Worm (Caenorhabditis elegans) whole organism, mixed stage, embryonic: ENCODE measurements around the gene aco-2.

Experiments used
- bed-3 ChIP-seq: fragments of 200-800 bp; sonication (Bioruptor generic); optimal IDR thresholded peaks from 3 replicates; lab custom pipeline; 2018; ENCODE audit warnings: mild to moderate bottlenecking, missing genetic modification characterization, moderate library complexity, missing compliant biosample characterization
- blmp-1 ChIP-seq: fragments of 150-350 bp; optimal IDR thresholded peaks from 2 replicates; lab custom pipeline; 2014; ENCODE audit warnings: missing biosample characterization, missing genetic modification characterization
- ceh-43 ChIP-seq: fragments of 200-800 bp; sonication (Bioruptor generic); optimal IDR thresholded peaks from 2 replicates; lab custom pipeline; 2018; ENCODE audit warnings: mild to moderate bottlenecking, missing genetic modification characterization, moderate library complexity, missing compliant biosample characterization
- ceh-83 ChIP-seq: fragments of 200-800 bp; sonication (Bioruptor generic); optimal IDR thresholded peaks from 2 replicates; lab custom pipeline; 2018; ENCODE audit warnings: mild to moderate bottlenecking, missing genetic modification characterization, missing compliant biosample characterization
- cnd-1 ChIP-seq: fragments of 200-800 bp; sonication (Bioruptor generic); optimal IDR thresholded peaks from 2 replicates; lab custom pipeline; 2018; ENCODE audit warnings: mild to moderate bottlenecking, missing genetic modification characterization, missing compliant biosample characterization
- drap-1 ChIP-seq: fragments of 200-800 bp; sonication (Bioruptor generic); optimal IDR thresholded peaks from 3 replicates; lab custom pipeline; 2018; ENCODE audit warnings: mild to moderate bottlenecking, missing genetic modification characterization, missing compliant biosample characterization
- elt-1 ChIP-seq: sonication (generic microtip); optimal IDR thresholded peaks from 2 replicates; lab custom pipeline; 2017; ENCODE audit warnings: missing genetic modification characterization, mild to moderate bottlenecking, missing compliant biosample characterization, antibody characterized with exemption, moderate library complexity, borderline replicate concordance; ENCODE audit not compliant: insufficient read depth
- elt-3 ChIP-seq: fragments of 150-350 bp; optimal IDR thresholded peaks from 2 replicates; lab custom pipeline; 2014; ENCODE audit warnings: missing biosample characterization, missing genetic modification characterization
- flh-1 ChIP-seq: fragments of 200-800 bp; sonication (Bioruptor generic); optimal IDR thresholded peaks from 2 replicates; lab custom pipeline; 2018; ENCODE audit warnings: mild to moderate bottlenecking, missing genetic modification characterization, moderate library complexity, missing compliant biosample characterization
- ham-2 ChIP-seq: fragments of 200-800 bp; sonication (Bioruptor generic); optimal IDR thresholded peaks from 2 replicates; lab custom pipeline; 2018; ENCODE audit warnings: mild to moderate bottlenecking, missing genetic modification characterization, missing compliant biosample characterization
- hlh-1 ChIP-seq: fragments of 150-350 bp; optimal IDR thresholded peaks from 2 replicates; lab custom pipeline; 2014; ENCODE audit warnings: missing biosample characterization, missing genetic modification reagents, missing genetic modification characterization
- lin-32 ChIP-seq: fragments of 200-800 bp; sonication (Bioruptor generic); optimal IDR thresholded peaks from 2 replicates; lab custom pipeline; 2018; ENCODE audit warnings: mild to moderate bottlenecking, missing genetic modification characterization, missing compliant biosample characterization
- lsy-2 ChIP-seq: fragments of 150-350 bp; optimal IDR thresholded peaks from 2 replicates; lab custom pipeline; 2014; ENCODE audit warnings: missing biosample characterization, missing genetic modification characterization
- mab-5 ChIP-seq: fragments of 150-350 bp; optimal IDR thresholded peaks from 2 replicates; lab custom pipeline; 2014; ENCODE audit warnings: missing biosample characterization, missing genetic modification characterization
- mep-1 ChIP-seq: fragments of 150-350 bp; optimal IDR thresholded peaks from 2 replicates; lab custom pipeline; 2017; ENCODE audit warnings: missing biosample characterization, missing genetic modification reagents, missing genetic modification characterization, inconsistent platforms
- mls-2 ChIP-seq: sonication (generic microtip); optimal IDR thresholded peaks from 2 replicates; lab custom pipeline; 2016; ENCODE audit warnings: mild to moderate bottlenecking, missing genetic modification characterization, moderate library complexity, missing compliant biosample characterization
- nhr-12 ChIP-seq: fragments of 150-350 bp; optimal IDR thresholded peaks from 2 replicates; lab custom pipeline; 2014; ENCODE audit warnings: missing biosample characterization, missing genetic modification characterization
- nhr-2 ChIP-seq: fragments of 150-350 bp; optimal IDR thresholded peaks from 2 replicates; lab custom pipeline; 2014; ENCODE audit warnings: missing biosample characterization, missing genetic modification characterization
- nhr-237 ChIP-seq: fragments of 150-350 bp; optimal IDR thresholded peaks from 2 replicates; lab custom pipeline; 2014; ENCODE audit warnings: missing biosample characterization, missing genetic modification characterization
- nhr-28 ChIP-seq: fragments of 150-350 bp; optimal IDR thresholded peaks from 2 replicates; lab custom pipeline; 2014; ENCODE audit warnings: missing biosample characterization, missing genetic modification characterization
- nhr-76 ChIP-seq: sonication (generic microtip); optimal IDR thresholded peaks from 2 replicates; lab custom pipeline; 2017; ENCODE audit warnings: missing biosample characterization, missing genetic modification characterization
- pha-4 ChIP-seq: fragments of 150-350 bp; optimal IDR thresholded peaks from 2 replicates; lab custom pipeline; 2018; ENCODE audit warnings: missing biosample characterization, missing genetic modification reagents, missing genetic modification characterization
- snpc-4 ChIP-seq: fragments of 150-350 bp; optimal IDR thresholded peaks from 2 replicates; lab custom pipeline; 2014; ENCODE audit warnings: missing biosample characterization, missing genetic modification characterization
- sptf-1 ChIP-seq: sonication (generic microtip); optimal IDR thresholded peaks from 2 replicates; lab custom pipeline; 2017; ENCODE audit warnings: mild to moderate bottlenecking, missing genetic modification characterization, moderate library complexity, missing compliant biosample characterization
- tbx-8 ChIP-seq: fragments of 200-800 bp; sonication (Bioruptor generic); optimal IDR thresholded peaks from 2 replicates; lab custom pipeline; 2018; ENCODE audit warnings: mild to moderate bottlenecking, missing genetic modification characterization, moderate library complexity, missing compliant biosample characterization
- unc-120 ChIP-seq: sonication (generic microtip); optimal IDR thresholded peaks from 2 replicates; lab custom pipeline; 2017; ENCODE audit warnings: missing genetic modification characterization, missing compliant biosample characterization; ENCODE audit not compliant: poor library complexity, severe bottlenecking
- unc-39 ChIP-seq: fragments of 150-350 bp; optimal IDR thresholded peaks from 2 replicates; lab custom pipeline; 2014; ENCODE audit warnings: missing biosample characterization, missing genetic modification characterization
- unc-62 ChIP-seq: fragments of 150-350 bp; optimal IDR thresholded peaks from 2 replicates; lab custom pipeline; 2014; ENCODE audit warnings: missing biosample characterization, missing genetic modification reagents, missing genetic modification characterization
- ztf-11 ChIP-seq: fragments of 150-350 bp; optimal IDR thresholded peaks from 2 replicates; lab custom pipeline; 2014; ENCODE audit warnings: missing biosample characterization, missing genetic modification characterization

aco-2 gene

ce11 chrIII:8004091-8004490 lies 30.6 kb downstream of the aco-2 start, which contains the start of gene C06G4.6:
TSS of gene C06G4.6 (plus strand) at chrIII:8004391.
- TF ChIP-seq hlh-1 (tag; lab: Kevin White, UChicago) = no peak
- TF ChIP-seq cnd-1 (tag; lab: Kevin White, UChicago) = no peak
- TF ChIP-seq tbx-8 (GFP tag; lab: Kevin White, UChicago) = no peak
- no peak for TF ChIP-seq blmp-1 (tag; lab: Kevin White, UChicago)

DNA sequence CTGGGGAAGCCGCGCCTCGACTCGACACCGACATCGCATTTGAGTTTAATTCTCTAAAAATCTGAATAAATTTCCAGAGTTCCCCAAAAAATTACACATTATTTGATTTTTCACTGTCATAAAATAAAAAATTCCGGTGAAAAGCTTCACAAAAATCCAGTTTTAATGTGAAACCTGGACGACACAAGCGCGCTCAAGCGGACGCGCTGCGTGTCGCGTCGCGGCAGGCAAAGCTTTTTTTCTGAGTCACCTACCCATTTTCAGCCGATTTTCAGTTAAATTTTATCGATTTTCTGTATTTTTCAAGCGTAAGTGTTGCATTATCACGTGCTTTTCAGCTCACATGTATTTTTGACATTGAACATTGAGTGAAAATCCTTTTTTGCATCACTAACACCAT lies 36.3 kb downstream of the aco-2 start, which contains the start of gene cit-1.1:
Gene cit-1.1 (minus strand): TSS at position 53 of the 400 bp plus-strand sequence.
- peak; percentile 25 for TF ChIP-seq mep-1 (tag; lab: Kevin White, UChicago)
- no peak for TF ChIP-seq nhr-2 (tag; lab: Kevin White, UChicago)
- peak; percentile 35 for TF ChIP-seq lsy-2 (tag; lab: Kevin White, UChicago)
- TF ChIP-seq, all 35 proteins: peak for 2

DNA sequence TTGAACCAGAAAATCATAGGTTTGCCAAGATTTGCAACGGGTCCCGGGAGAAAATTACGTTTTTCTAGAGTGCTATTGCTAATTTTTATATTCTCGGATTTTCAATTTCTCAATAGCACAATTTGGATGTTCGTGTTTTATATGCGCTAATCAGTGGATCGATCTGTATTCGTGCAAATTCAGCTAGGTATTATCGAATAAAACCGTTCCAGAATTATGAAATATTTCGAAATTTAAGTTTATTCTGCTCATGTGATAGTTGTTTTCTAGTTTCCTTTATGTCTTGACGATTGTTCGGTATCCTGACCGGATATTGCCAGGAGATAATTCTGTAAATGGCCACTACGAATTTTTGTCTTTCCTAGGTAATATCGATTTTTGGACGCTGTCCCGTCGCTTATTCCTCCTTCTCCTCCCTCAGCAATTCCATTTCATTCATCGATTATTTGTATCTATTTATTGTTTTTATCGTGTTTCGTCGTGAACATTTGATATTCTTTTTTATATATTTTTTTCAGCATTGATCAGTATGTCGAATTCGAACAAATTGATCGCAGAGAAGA lies 36.8 kb downstream of the aco-2 start, which contains the start of gene cit-1.2:
Gene cit-1.2 (plus strand): TSS at position 513 of the 563 bp plus-strand sequence.
- TF ChIP-seq unc-39 (tag; lab: Kevin White, UChicago) = no peak
- TF ChIP-seq unc-62 = no peak
- TF ChIP-seq nhr-2 (tag; lab: Kevin White, UChicago) = no peak
- no peak for TF ChIP-seq mab-5 (tag; lab: Kevin White, UChicago)
- no peak for TF ChIP-seq ceh-43 (GFP tag; lab: Kevin White, UChicago)
- no peak for TF ChIP-seq nhr-76 (tag; lab: Kevin White, UChicago)
- TF ChIP-seq mep-1 (tag; lab: Kevin White, UChicago) = no peak
- no peak for TF ChIP-seq nhr-12 (tag; lab: Kevin White, UChicago)
- no peak for TF ChIP-seq drap-1 (GFP tag; lab: Kevin White, UChicago)
- no peak for TF ChIP-seq lin-32 (GFP tag; lab: Kevin White, UChicago)
- TF ChIP-seq mls-2 = no peak
- no peak for TF ChIP-seq ham-2 (GFP tag; lab: Kevin White, UChicago)
- TF ChIP-seq nhr-28 (tag; lab: Kevin White, UChicago) = no peak
- TF ChIP-seq tbx-8 (GFP tag; lab: Kevin White, UChicago) = no peak
- no peak for TF ChIP-seq ztf-11 (tag; lab: Kevin White, UChicago)
- no peak for TF ChIP-seq blmp-1 (tag; lab: Kevin White, UChicago)
- TF ChIP-seq, all 35 proteins: peak for 0

DNA sequence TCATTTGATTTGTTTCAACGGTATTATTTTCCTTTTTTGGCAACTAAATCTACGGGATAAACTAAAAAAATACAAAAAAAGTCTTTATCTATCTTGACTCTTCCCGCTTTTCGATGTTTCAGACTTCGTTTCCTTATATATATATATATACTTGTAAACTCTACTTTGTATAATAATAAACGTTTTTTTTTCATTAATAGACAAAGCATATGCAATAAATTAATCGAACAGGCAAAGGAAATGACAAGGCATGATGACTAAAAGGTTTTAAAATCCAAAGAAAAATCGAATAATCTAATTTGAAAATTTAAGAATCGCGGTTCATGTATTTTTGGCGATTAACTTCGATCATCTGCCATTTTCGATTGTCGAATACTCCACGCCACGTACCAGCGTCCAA lies 40.1 kb downstream of the aco-2 start:
- TF ChIP-seq cnd-1 (tag; lab: Kevin White, UChicago) (no peak), flh-1 (GFP tag; lab: Kevin White, UChicago) (no peak), elt-3 (tag; lab: Kevin White, UChicago) (no peak), ham-2 (GFP tag; lab: Kevin White, UChicago) (no peak), nhr-2 (tag; lab: Kevin White, UChicago) (no peak), pha-4 (no peak), mls-2 (no peak), mab-5 (tag; lab: Kevin White, UChicago) (no peak), ceh-83 (GFP tag; lab: Kevin White, UChicago) (no peak), bed-3 (GFP tag; lab: Kevin White, UChicago) (no peak)

DNA sequence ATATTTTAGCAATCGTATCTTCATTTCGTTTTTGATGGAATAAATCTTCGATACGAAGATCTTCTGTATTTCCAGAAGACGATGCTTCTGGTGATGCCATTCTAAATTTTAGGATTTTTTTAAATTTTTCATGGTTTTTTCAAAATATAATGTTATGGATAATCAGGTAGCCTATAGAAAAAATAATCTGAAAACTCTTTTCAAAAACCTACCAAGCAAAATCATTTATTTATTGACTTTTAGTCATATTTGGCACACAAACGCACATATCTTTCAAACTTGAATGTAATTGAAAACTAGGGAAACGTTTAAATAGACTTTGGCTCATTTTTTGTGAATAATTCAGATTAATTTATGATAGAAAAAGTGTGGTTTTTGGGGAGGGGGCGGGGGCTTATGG lies 42.9 kb downstream of the aco-2 start, which contains the start of gene F44B9.5:
Gene F44B9.5 (minus strand): TSS at position 101 of the 400 bp plus-strand sequence.
- TF ChIP-seq mls-2 (no peak), snpc-4 (no peak), mab-5 (tag; lab: Kevin White, UChicago) (no peak), ceh-43 (GFP tag; lab: Kevin White, UChicago) (no peak)
- TF ChIP-seq, all 35 proteins: peak for 0

ce11 chrIII:8017053-8017452 lies 43.5 kb downstream of the aco-2 start:
- TF ChIP-seq unc-120 (tag; lab: Kevin White, UChicago) (no peak), unc-39 (tag; lab: Kevin White, UChicago) (no peak), elt-1 (tag; lab: Kevin White, UChicago) (no peak), tbx-8 (GFP tag; lab: Kevin White, UChicago) (no peak), hlh-1 (tag; lab: Kevin White, UChicago) (no peak), mls-2 (no peak), snpc-4 (no peak), nhr-237 (tag; lab: Kevin White, UChicago) (no peak), sptf-1 (tag; lab: Kevin White, UChicago) (no peak), flh-1 (GFP tag; lab: Kevin White, UChicago) (no peak), mep-1 (tag; lab: Kevin White, UChicago) (no peak), bed-3 (GFP tag; lab: Kevin White, UChicago) (no peak)
